Fruit fly (Drosophila melanogaster): Measurements from ENCODE around the gene Hsp26.
A peak's percentile ranks its signal among the peaks of the same experiment; 100 is the strongest.

Gene Hsp26

DNA sequence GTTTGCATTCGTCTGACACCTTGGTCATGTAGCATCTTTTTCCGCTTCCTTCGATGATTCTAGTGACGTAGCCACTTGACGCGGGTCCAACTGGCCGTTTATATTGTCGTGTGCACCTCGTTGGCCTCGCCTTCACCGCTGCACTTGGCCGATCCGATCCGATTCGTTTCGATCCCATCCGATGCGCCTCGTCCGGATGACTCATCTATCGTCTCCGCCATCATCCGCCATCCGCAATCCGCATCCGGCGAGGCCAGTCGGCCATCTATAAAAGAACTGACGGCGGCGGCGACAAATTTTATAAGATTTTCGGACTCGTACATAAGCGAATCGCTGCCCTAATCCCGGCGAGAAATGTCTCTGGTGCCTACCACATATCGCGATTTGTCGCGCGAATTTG, 2.1 kb downstream of the Hsp26 start, which contains the start of gene CG4461:
CG4461 (plus strand) TSS at position 301 of the 400 bp plus-strand sequence.
- no peak for TF ChIP-seq h (optimal IDR thresholded peaks at IDR 0.05)
- TF ChIP-seq insv (optimal IDR thresholded peaks at IDR 0.05), result no peak
- no peak for TF ChIP-seq ttk (optimal IDR thresholded peaks at IDR 0.05)
- TF ChIP-seq psq (optimal IDR thresholded peaks at IDR 0.05), result no peak
- TF ChIP-seq Myc (optimal IDR thresholded peaks at IDR 0.05), result no peak
- no peak for TF ChIP-seq Sin3A (optimal IDR thresholded peaks at IDR 0.05)

DNA sequence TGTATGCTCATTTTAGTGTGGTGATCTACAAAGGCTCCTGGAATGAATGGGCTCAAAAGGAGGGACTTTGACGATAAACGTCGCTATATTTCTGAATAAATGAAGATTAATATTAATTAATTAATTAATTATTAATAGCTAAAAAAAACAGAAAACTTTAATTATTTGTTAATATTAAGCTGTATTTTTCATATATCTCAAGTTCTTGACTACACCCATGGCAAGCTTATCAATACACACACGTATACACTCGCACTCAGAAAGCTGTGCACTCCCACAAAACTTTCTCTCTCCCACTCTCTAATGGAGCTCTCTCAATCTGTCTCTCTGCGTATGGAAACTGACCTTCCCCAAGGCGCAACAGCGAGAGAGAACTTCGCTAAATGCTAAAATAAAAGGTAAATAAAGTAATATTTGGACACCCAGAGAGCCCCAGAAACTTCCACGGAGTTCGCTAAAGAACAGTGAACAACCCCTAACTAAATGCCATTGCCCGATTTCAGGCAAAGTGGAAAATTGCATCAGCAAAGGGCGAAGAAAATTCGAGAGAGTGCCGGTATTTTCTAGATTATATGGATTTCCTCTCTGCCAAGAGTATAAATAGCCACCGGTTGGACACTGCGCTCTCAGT, 3.7 kb downstream of the Hsp26 start:
- TF ChIP-seq Myc (optimal IDR thresholded peaks at IDR 0.05), result no peak
- no peak for TF ChIP-seq ttk (optimal IDR thresholded peaks at IDR 0.05)
- no peak for TF ChIP-seq psq (optimal IDR thresholded peaks at IDR 0.05)
- no peak for TF ChIP-seq Sin3A (optimal IDR thresholded peaks at IDR 0.05)
- TF ChIP-seq insv (optimal IDR thresholded peaks at IDR 0.05), result no peak
- TF ChIP-seq h (optimal IDR thresholded peaks at IDR 0.05), result no peak

DNA sequence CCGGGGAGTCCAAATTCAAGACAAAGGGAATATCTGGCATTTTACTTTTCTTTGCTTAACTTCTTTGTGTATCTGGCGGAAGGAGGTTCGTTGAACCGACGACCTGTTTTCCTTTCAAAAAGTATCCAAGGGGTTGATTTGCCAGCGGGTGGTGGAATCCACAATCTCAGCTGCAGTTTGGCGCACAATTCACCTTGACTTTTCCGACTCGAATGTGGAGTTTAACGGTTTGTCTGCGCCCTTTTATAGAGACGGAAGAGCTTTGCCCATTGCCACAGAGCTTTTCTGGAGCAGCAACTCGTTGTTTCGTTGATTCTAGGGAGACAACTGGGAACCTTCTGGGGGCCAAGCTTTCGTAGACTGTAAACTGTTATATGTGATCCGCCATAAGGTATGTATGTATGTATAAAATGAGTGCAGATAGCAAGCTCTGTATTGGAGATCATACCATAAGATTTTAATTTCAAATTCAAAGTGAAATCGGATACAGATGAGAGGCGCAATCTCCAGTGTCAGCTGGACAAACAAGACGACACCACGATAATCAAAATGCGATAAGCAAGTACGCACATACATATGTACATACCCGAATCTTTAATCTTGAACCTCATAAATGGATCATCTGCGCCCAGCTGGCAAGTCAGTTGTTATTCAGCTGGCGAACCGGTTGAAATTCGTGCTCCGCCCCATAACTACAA, 4.8 kb downstream of the Hsp26 start, which contains the start of the genes Hsp67Bc, CG4456 and Hsp22:
Hsp67Bc (minus strand) TSS at position 220 of the 698 bp plus-strand sequence.
CG4456 (plus strand) TSS at position 445 of the 698 bp plus-strand sequence.
Hsp22 (plus strand) TSS at position 654 of the 698 bp plus-strand sequence.
- TF ChIP-seq psq (optimal IDR thresholded peaks at IDR 0.05), result no peak
- no peak for TF ChIP-seq ttk (optimal IDR thresholded peaks at IDR 0.05)
- no peak for TF ChIP-seq insv (optimal IDR thresholded peaks at IDR 0.05)
- no peak for TF ChIP-seq Myc (optimal IDR thresholded peaks at IDR 0.05)
- no peak for TF ChIP-seq Sin3A (optimal IDR thresholded peaks at IDR 0.05)
- no peak for TF ChIP-seq h (optimal IDR thresholded peaks at IDR 0.05)

DNA sequence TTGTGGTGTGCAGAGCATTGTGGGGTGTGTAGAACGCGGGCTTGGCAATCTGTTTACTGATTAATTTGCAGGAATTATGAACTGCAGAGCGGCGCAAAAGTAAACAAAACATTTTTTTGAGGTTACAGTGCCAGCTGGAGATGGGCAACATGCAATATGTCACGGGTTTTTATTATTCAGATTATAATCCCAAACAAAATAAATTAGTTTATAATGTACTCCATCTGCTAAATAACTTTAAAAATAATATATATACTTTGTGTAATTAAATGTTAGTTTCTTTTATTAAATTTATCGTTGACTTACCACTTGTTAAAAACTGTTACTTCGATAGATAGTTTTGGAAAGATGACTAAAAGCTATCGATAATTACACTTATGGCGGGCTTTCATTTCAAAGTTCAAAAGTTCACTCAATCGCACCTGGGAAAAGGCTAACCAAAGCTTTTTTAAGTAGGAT, 6.3 kb downstream of the Hsp26 start, which contains the start of gene Fdx1:
Fdx1 (minus strand) TSS at position 332 of the 459 bp plus-strand sequence.
- TF ChIP-seq insv (optimal IDR thresholded peaks at IDR 0.05) (no peak), Sin3A (optimal IDR thresholded peaks at IDR 0.05) (no peak), h (optimal IDR thresholded peaks at IDR 0.05) (no peak), psq (optimal IDR thresholded peaks at IDR 0.05) (no peak)

DNA sequence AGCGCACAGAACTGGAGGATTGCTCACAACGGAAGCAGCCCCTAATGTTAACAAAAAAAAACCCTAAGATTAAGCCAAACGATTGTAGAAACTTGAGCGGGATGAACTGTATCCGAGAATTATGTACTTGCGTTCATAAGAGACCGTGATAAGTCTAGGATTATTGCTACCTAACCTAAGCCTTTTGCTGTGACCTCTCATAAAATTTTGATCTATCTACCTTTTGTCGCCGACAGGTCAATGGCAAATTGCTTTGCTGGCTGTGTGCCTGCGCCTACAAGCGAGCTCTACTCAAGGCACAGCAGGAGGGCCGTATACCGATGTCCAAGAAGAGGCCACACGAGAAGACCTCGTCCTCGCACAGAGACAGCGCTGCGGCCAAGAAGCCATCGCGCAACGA, 8.6 kb downstream of the Hsp26 start:
- TF ChIP-seq Myc (optimal IDR thresholded peaks at IDR 0.05), result no peak
- no peak for TF ChIP-seq insv (optimal IDR thresholded peaks at IDR 0.05)
- no peak for TF ChIP-seq ttk (optimal IDR thresholded peaks at IDR 0.05)
- no peak for TF ChIP-seq h (optimal IDR thresholded peaks at IDR 0.05)
- TF ChIP-seq Sin3A (optimal IDR thresholded peaks at IDR 0.05), result no peak
- TF ChIP-seq psq (optimal IDR thresholded peaks at IDR 0.05), result no peak

DNA sequence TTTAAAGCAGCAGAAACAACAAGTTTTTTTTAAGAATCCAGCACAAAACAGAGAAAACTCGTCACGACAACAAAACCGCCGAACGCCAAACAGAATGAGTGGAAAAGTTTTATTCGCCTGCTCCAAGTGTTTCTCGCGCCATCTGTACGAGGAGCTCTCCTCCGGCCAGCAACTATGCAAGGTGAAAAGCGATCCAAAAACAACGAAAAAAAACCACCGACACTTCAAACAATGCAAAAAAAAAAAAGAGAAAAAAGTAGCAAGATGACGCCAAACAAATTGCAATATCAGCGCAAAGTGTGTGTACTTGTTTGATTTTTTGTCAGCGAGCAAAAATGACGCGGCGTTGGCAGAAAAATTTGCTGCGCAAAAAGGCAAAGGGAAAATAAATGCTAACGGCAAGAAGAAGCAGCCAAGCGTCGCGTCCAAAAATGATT, 9.8 kb downstream of the Hsp26 start:
- no peak for TF ChIP-seq Myc (optimal IDR thresholded peaks at IDR 0.05)
- no peak for TF ChIP-seq psq (optimal IDR thresholded peaks at IDR 0.05)
- TF ChIP-seq insv (optimal IDR thresholded peaks at IDR 0.05), result no peak
- TF ChIP-seq ttk (optimal IDR thresholded peaks at IDR 0.05), result no peak
- no peak for TF ChIP-seq Sin3A (optimal IDR thresholded peaks at IDR 0.05)
- TF ChIP-seq h (optimal IDR thresholded peaks at IDR 0.05), result no peak

DNA sequence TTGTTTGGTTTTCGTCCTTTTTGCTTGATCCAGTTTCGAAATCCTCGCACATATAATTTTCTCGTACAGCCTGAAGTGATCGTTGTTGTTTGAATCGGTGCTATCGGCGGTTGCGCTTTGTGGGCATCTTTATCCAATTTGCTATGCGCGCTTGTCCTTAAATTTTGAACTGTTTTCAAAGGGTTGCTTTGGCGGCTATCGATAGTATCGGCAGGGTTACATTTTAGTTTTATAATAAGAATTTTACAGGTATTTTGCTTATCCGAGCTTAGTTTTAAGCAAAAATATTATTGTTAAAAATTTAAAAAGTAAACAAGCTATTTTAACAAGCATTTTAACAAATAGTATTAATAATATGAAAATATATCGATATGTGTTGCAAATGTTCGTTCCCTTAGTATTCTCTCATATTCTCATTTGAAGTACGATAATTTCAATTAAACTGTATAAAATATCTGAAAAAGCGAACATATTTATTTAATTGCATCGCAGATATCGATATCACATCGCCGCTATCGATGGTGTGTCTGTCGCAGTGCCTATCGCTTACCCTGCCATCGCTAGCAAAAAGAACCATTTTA, 10.3 kb downstream of the Hsp26 start, which contains the start of the genes Klp67A and CG4452:
Klp67A (minus strand) TSS at position 197 of the 581 bp plus-strand sequence.
CG4452 (plus strand) TSS at position 528 of the 581 bp plus-strand sequence.
- TF ChIP-seq psq (optimal IDR thresholded peaks at IDR 0.05), result peak; percentile 70
- TF ChIP-seq h (optimal IDR thresholded peaks at IDR 0.05), result no peak
- no peak for TF ChIP-seq Myc (optimal IDR thresholded peaks at IDR 0.05)
- no peak for TF ChIP-seq ttk (optimal IDR thresholded peaks at IDR 0.05)
- TF ChIP-seq insv (optimal IDR thresholded peaks at IDR 0.05), result no peak
- TF ChIP-seq Sin3A (optimal IDR thresholded peaks at IDR 0.05), result no peak

DNA sequence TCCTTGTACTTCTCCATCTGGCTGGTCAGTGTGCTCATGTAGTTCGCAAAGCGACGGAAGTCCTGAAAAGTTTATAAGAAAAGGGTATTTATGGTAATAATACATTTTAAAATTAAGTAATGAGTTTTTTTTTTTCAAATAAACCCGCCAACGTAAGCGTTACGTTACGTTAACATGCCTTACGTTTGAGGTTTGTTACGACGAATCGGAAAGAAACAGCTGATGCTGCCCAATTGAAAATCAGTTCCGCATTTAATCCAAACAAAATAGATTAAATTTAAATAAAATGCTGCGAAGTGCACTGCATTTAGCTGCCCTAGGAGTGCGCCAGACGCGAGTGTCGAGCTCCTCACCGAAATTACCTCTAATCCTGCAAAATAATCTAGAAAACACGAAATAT, 13.1 kb downstream of the Hsp26 start, which contains the start of gene mRRF1:
mRRF1 (plus strand) TSS at position 220 of the 400 bp plus-strand sequence.
- TF ChIP-seq insv (optimal IDR thresholded peaks at IDR 0.05), result no peak
- no peak for TF ChIP-seq Myc (optimal IDR thresholded peaks at IDR 0.05)
- no peak for TF ChIP-seq psq (optimal IDR thresholded peaks at IDR 0.05)
- no peak for TF ChIP-seq h (optimal IDR thresholded peaks at IDR 0.05)
- TF ChIP-seq Sin3A (optimal IDR thresholded peaks at IDR 0.05), result no peak
- TF ChIP-seq ttk (optimal IDR thresholded peaks at IDR 0.05), result no peak

DNA sequence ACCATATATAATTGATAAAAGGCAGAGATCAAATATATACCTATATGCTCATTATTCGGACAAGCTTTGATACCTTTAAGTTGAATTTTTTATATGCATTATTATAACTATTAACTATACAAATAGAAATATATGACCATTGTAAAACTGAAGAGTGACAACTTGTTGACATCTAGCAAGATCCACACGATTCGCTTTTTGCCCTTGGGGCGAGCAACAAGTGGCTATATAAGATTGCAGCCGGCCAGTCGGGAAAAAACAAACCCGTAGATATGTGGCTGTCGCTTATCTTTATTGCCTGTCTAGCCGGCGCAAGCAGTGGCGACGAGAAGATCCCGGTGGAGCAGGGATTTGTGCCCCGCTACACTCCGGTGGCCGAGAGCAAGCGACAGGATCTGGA, 15.3 kb downstream of the Hsp26 start, which contains the start of gene CG34456:
CG34456 (plus strand) TSS at position 215 of the 400 bp plus-strand sequence.
- no peak for TF ChIP-seq psq (optimal IDR thresholded peaks at IDR 0.05)
- TF ChIP-seq insv (optimal IDR thresholded peaks at IDR 0.05), result no peak
- no peak for TF ChIP-seq Sin3A (optimal IDR thresholded peaks at IDR 0.05)
- TF ChIP-seq ttk (optimal IDR thresholded peaks at IDR 0.05), result no peak
- no peak for TF ChIP-seq Myc (optimal IDR thresholded peaks at IDR 0.05)
- TF ChIP-seq h (optimal IDR thresholded peaks at IDR 0.05), result no peak

DNA sequence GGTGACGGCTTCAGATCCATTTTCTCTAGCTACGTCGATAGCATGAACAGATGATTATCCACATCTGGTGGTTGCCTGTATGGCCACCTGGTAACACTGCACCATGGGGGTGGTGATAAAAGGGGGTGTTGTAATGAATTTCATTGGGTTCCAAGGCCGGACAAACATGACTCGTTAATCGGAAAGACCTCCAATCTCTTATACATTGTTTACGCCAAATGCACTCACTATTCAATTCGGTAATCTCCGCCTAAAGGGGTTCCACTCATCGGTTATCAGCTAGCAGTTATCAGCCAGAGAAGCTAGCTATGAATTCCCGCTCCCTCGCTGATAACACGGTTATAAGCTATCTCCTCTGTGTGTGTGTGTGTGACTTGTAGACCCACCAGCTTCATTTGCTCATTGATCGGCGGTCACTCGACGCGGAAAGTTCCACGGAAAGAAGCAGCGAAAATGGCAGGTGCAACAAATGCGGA, 17.0 kb downstream of the Hsp26 start, which contains the start of gene Pdxk:
Pdxk (plus strand) TSS at position 100 of the 476 bp plus-strand sequence.
- no peak for TF ChIP-seq ttk (optimal IDR thresholded peaks at IDR 0.05)
- no peak for TF ChIP-seq h (optimal IDR thresholded peaks at IDR 0.05)
- TF ChIP-seq Sin3A (optimal IDR thresholded peaks at IDR 0.05), result no peak
- TF ChIP-seq Myc (optimal IDR thresholded peaks at IDR 0.05), result no peak
- no peak for TF ChIP-seq psq (optimal IDR thresholded peaks at IDR 0.05)
- no peak for TF ChIP-seq insv (optimal IDR thresholded peaks at IDR 0.05)

DNA sequence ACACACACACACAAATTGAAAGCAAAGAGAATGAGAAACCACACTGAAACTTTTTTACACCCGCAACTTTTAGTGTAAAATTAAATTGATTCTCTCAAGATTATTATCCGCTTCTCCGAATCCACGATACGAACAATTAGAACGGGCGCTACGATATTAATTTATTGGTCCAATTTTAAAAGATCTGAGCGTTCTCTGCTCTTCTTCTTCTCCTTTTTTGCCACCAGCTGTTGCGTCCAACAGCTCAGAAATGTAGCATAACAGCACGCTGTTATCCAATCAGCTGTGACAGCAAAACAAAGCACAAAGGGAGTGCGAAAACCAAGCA, 18.6 kb downstream of the Hsp26 start, which contains the start of the genes UGP and Svip:
UGP (minus strand) TSS at position 223 of the 328 bp plus-strand sequence.
Svip (plus strand) TSS at position 287 of the 328 bp plus-strand sequence.
- TF ChIP-seq ttk (optimal IDR thresholded peaks at IDR 0.05) (no peak), Myc (optimal IDR thresholded peaks at IDR 0.05) (no peak), insv (optimal IDR thresholded peaks at IDR 0.05) (no peak), Sin3A (optimal IDR thresholded peaks at IDR 0.05) (no peak), h (optimal IDR thresholded peaks at IDR 0.05) (no peak), psq (optimal IDR thresholded peaks at IDR 0.05) (no peak)

Data from Kc167 (cell line).